Worm (Caenorhabditis elegans) whole organism, midembryonic: Measurements from ENCODE around the gene nlr-1.

ENCODE experiments used
- klf-2 ChIP-seq: fragments of 200-800 bp; sonication (Bioruptor generic); conservative IDR thresholded peaks from 2 replicates; pipeline ENCODE4 v1.3.6; 2022; ENCODE audit warnings: missing genetic modification reagents, missing genetic modification characterization, missing compliant biosample characterization
- med-1 ChIP-seq: sonication (generic microtip); optimal IDR thresholded peaks from 2 replicates; lab custom pipeline; 2017; ENCODE audit warnings: missing genetic modification characterization, mild to moderate bottlenecking, missing compliant biosample characterization, antibody characterized with exemption, missing genetic modification reagents; ENCODE audit not compliant: insufficient read depth
- ref-1 ChIP-seq: fragments of 200-800 bp; sonication (Bioruptor generic); conservative IDR thresholded peaks from 2 replicates; pipeline ENCODE4 v1.3.6; 2022; ENCODE audit warnings: missing genetic modification reagents, missing genetic modification characterization, missing compliant biosample characterization
- tab-1 ChIP-seq: fragments of 200-800 bp; sonication (Bioruptor generic); IDR thresholded peaks from 2 replicates; pipeline ENCODE4 v1.3.6; 2022; ENCODE audit warnings: missing genetic modification characterization, missing compliant biosample characterization
- ztf-23 ChIP-seq: fragments of 200-800 bp; sonication (Bioruptor generic); IDR thresholded peaks from 2 replicates; pipeline ENCODE4 v1.3.6; 2022; ENCODE audit warnings: missing genetic modification reagents, missing genetic modification characterization, missing compliant biosample characterization

DNA sequence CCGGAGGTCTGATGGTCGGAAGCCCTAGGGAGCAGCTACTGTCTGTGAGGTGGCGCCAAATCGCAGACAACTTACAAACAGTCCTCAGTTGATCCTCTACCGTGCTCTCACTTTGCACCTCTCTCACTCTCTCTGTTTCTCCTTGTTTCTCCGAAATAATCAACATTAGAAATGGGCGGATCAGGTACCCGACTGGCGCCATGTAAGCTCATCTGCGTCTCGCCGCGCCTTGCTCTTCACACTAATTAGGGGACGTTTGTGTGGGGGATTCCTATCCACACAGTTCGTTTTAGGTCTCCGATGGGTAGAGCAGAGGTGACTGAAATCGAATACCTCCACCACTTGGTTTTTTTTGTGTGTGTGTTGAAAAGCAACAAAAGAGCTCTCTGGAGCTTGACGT lies 23.9 kb upstream of the nlr-1 start:
- TF ChIP-seq ztf-23 (no peak), ref-1 (GFP tag; lab: Robert Waterston, UW) (no peak), tab-1 (GFP tag; lab: Robert Waterston, UW) (no peak), klf-2 (GFP tag; lab: Robert Waterston, UW) (no peak), med-1 (GFP tag; lab: Kevin White, UChicago) (no peak)
